Worm (Caenorhabditis elegans) whole organism, L4 larva: ENCODE data around the gene K01D12.1.

Experiments used
- D1046.2 ChIP-seq: fragments of 200-800 bp; sonication (Bioruptor generic); IDR thresholded peaks from 2 replicates; pipeline ENCODE4 v1.3.6; 2022; ENCODE audit warnings: missing genetic modification characterization, missing compliant biosample characterization
- F10B5.3 ChIP-seq: sonication (generic microtip); optimal IDR thresholded peaks from 2 replicates; lab custom pipeline; 2016; ENCODE audit warnings: mild to moderate bottlenecking, missing genetic modification characterization, missing compliant biosample characterization
- F26F4.8 ChIP-seq: fragments of 200-800 bp; sonication (Bioruptor generic); conservative IDR thresholded peaks from 2 replicates; pipeline ENCODE4 v1.3.6; 2022; ENCODE audit warnings: missing genetic modification characterization, missing compliant biosample characterization
- F37D6.2 ChIP-seq: sonication (generic microtip); optimal IDR thresholded peaks from 2 replicates; lab custom pipeline; 2016; ENCODE audit warnings: mild to moderate bottlenecking, missing genetic modification characterization, missing compliant biosample characterization
- R02D3.7 ChIP-seq: fragments of 150-350 bp; sonication (generic microtip); optimal IDR thresholded peaks from 3 replicates; lab custom pipeline; 2014; ENCODE audit warnings: missing biosample characterization, missing genetic modification characterization
- T26A8.4 ChIP-seq: fragments of 200-800 bp; sonication (Bioruptor generic); IDR thresholded peaks from 2 replicates; pipeline ENCODE4 v1.3.6; 2022; ENCODE audit warnings: missing genetic modification characterization, missing compliant biosample characterization
- Y48G9A.11 ChIP-seq: fragments of 200-800 bp; sonication (Bioruptor generic); IDR thresholded peaks from 2 replicates; pipeline ENCODE4 v1.3.6; 2022; ENCODE audit warnings: missing genetic modification reagents, missing genetic modification characterization, missing compliant biosample characterization
- aha-1 ChIP-seq: fragments of 150-350 bp; peaks from one replicate; lab custom pipeline; 2014; ENCODE audit warnings: missing biosample characterization, missing genetic modification characterization
- aly-2 ChIP-seq: sonication (generic microtip); optimal IDR thresholded peaks from 2 replicates; lab custom pipeline; 2018; ENCODE audit warnings: missing biosample characterization, missing genetic modification characterization
- ama-1 ChIP-seq: fragments of 150-350 bp; optimal IDR thresholded peaks from 2 replicates; lab custom pipeline; 2014; ENCODE audit warnings: inconsistent platforms, mixed read lengths
- ceh-44 ChIP-seq: fragments of 200-800 bp; sonication (Bioruptor generic); IDR thresholded peaks from 2 replicates; pipeline ENCODE4 v1.3.6; 2022; ENCODE audit warnings: missing genetic modification reagents, missing genetic modification characterization, missing compliant biosample characterization
- ceh-62 ChIP-seq: sonication (generic microtip); optimal IDR thresholded peaks from 2 replicates; lab custom pipeline; 2017; ENCODE audit warnings: missing biosample characterization, missing genetic modification characterization
- ceh-82 ChIP-seq: sonication (generic microtip); optimal IDR thresholded peaks from 2 replicates; lab custom pipeline; 2017; ENCODE audit warnings: missing biosample characterization, missing genetic modification characterization
- cey-2 ChIP-seq: sonication (generic microtip); optimal IDR thresholded peaks from 3 replicates; lab custom pipeline; 2017; ENCODE audit warnings: missing genetic modification characterization, mild to moderate bottlenecking, missing compliant biosample characterization, antibody characterized with exemption, borderline replicate concordance; ENCODE audit not compliant: insufficient read depth
- daf-16 ChIP-seq, 3 experiments: sonication (generic microtip); optimal IDR thresholded peaks; 2 replicates each; lab custom pipeline; 2016 to 2017; ENCODE audit warnings: missing genetic modification characterization in 3 of 3, missing genetic modification reagents in 3 of 3, mild to moderate bottlenecking in 2 of 3, missing compliant biosample characterization in 2 of 3, missing biosample characterization in 1 of 3, moderate library complexity in 1 of 3
- daf-19 ChIP-seq: fragments of 200-800 bp; sonication (Bioruptor generic); conservative IDR thresholded peaks from 2 replicates; pipeline ENCODE4 v1.3.6; 2022; ENCODE audit warnings: missing genetic modification characterization, missing compliant biosample characterization
- dmd-8 ChIP-seq: fragments of 200-800 bp; sonication (Bioruptor generic); IDR thresholded peaks from 2 replicates; pipeline ENCODE4 v1.3.6; 2022; ENCODE audit warnings: missing genetic modification characterization, missing compliant biosample characterization
- dpl-1 ChIP-seq: fragments of 150-350 bp; optimal IDR thresholded peaks from 2 replicates; lab custom pipeline; 2014; ENCODE audit warnings: missing biosample characterization, missing genetic modification reagents, missing genetic modification characterization
- duxl-1 ChIP-seq: sonication (generic microtip); optimal IDR thresholded peaks from 2 replicates; lab custom pipeline; 2016; ENCODE audit warnings: mild to moderate bottlenecking, missing genetic modification characterization, moderate library complexity, missing compliant biosample characterization; ENCODE audit not compliant: poor library complexity
- fos-1 ChIP-seq: fragments of 150-350 bp; optimal IDR thresholded peaks from 2 replicates; lab custom pipeline; 2014; ENCODE audit warnings: missing biosample characterization, missing genetic modification characterization
- gei-8 ChIP-seq: fragments of 200-800 bp; sonication (Bioruptor generic); optimal IDR thresholded peaks from 2 replicates; lab custom pipeline; 2018; ENCODE audit warnings: mild to moderate bottlenecking, missing genetic modification characterization, missing compliant biosample characterization
- hif-1 ChIP-seq, 2 experiments: sonication (generic microtip); optimal IDR thresholded peaks; 2 replicates each; lab custom pipeline; 2016 to 2017; ENCODE audit warnings: missing compliant biosample characterization in 2 of 2, missing genetic modification characterization in 2 of 2, missing genetic modification reagents in 2 of 2, missing genotype in 2 of 2, mild to moderate bottlenecking in 1 of 2
- hlh-11 ChIP-seq: fragments of 200-800 bp; sonication (Bioruptor generic); optimal IDR thresholded peaks from 2 replicates; lab custom pipeline; 2018; ENCODE audit warnings: mild to moderate bottlenecking, missing genetic modification characterization, missing compliant biosample characterization
- hmg-1.1 ChIP-seq: fragments of 200-800 bp; sonication (Bioruptor generic); IDR thresholded peaks from 2 replicates; pipeline ENCODE4 v1.3.6; 2022; ENCODE audit warnings: missing genetic modification reagents, missing genetic modification characterization, missing compliant biosample characterization
- lin-1 ChIP-seq: fragments of 200-800 bp; sonication (Bioruptor generic); IDR thresholded peaks from 2 replicates; pipeline ENCODE4 v1.3.6; 2022; ENCODE audit warnings: missing genetic modification reagents, missing genetic modification characterization, missing compliant biosample characterization
- lin-15B ChIP-seq: fragments of 150-350 bp; sonication (generic microtip); optimal IDR thresholded peaks from 3 replicates; lab custom pipeline; 2014; ENCODE audit warnings: missing biosample characterization, missing genetic modification characterization
- lin-29 ChIP-seq: fragments of 200-800 bp; sonication (Bioruptor generic); IDR thresholded peaks from 2 replicates; pipeline ENCODE4 v1.3.6; 2022; ENCODE audit warnings: missing genetic modification reagents, missing genetic modification characterization, missing compliant biosample characterization
- lin-38 ChIP-seq: fragments of 200-800 bp; sonication (Bioruptor generic); IDR thresholded peaks from 2 replicates; pipeline ENCODE4 v1.3.6; 2022; ENCODE audit warnings: missing genetic modification reagents, missing genetic modification characterization, missing compliant biosample characterization
- lin-39 ChIP-seq: fragments of 150-350 bp; optimal IDR thresholded peaks from 2 replicates; lab custom pipeline; 2014; ENCODE audit warnings: missing biosample characterization, missing genetic modification reagents, missing genetic modification characterization
- lsy-2 ChIP-seq, 2 experiments: fragments of 150-350 bp in 1 of 2; sonication (generic microtip) in 1 of 2; optimal IDR thresholded peaks; 2 replicates each; lab custom pipeline; 2014 to 2017; ENCODE audit warnings: missing biosample characterization in 2 of 2, missing genetic modification characterization in 2 of 2
- madf-9 ChIP-seq: fragments of 200-800 bp; sonication (Bioruptor generic); conservative IDR thresholded peaks from 2 replicates; pipeline ENCODE4 v1.3.6; 2022; ENCODE audit warnings: missing genetic modification reagents, missing genetic modification characterization, missing compliant biosample characterization
- mdt-29 ChIP-seq: fragments of 200-800 bp; sonication (Bioruptor generic); IDR thresholded peaks from 2 replicates; pipeline ENCODE4 v1.3.6; 2022; ENCODE audit warnings: missing genetic modification reagents, missing genetic modification characterization, missing compliant biosample characterization
- mxl-3 ChIP-seq: fragments of 200-800 bp; sonication (Bioruptor generic); optimal IDR thresholded peaks from 2 replicates; lab custom pipeline; 2018; ENCODE audit warnings: mild to moderate bottlenecking, missing genetic modification characterization, missing compliant biosample characterization
- nhr-10 ChIP-seq: fragments of 150-350 bp; optimal IDR thresholded peaks from 2 replicates; lab custom pipeline; 2014; ENCODE audit warnings: missing biosample characterization, missing genetic modification characterization
- nhr-111 ChIP-seq: fragments of 200-800 bp; sonication (Bioruptor generic); optimal IDR thresholded peaks from 2 replicates; lab custom pipeline; 2018; ENCODE audit warnings: mild to moderate bottlenecking, missing genetic modification characterization, missing compliant biosample characterization
- nhr-28 ChIP-seq: fragments of 150-350 bp; optimal IDR thresholded peaks from 2 replicates; lab custom pipeline; 2014; ENCODE audit warnings: missing biosample characterization, missing genetic modification characterization
- nhr-41 ChIP-seq: fragments of 200-800 bp; sonication (Bioruptor generic); IDR thresholded peaks from 2 replicates; pipeline ENCODE4 v1.3.6; 2022; ENCODE audit warnings: missing genetic modification reagents, missing genetic modification characterization, missing compliant biosample characterization
- nhr-48 ChIP-seq: sonication (generic microtip); optimal IDR thresholded peaks from 2 replicates; lab custom pipeline; 2016; ENCODE audit warnings: mild to moderate bottlenecking, missing genetic modification characterization, missing compliant biosample characterization
- php-3 ChIP-seq: fragments of 200-800 bp; sonication (Bioruptor generic); IDR thresholded peaks from 2 replicates; pipeline ENCODE4 v1.3.6; 2022; ENCODE audit warnings: missing genetic modification reagents, missing genetic modification characterization, missing compliant biosample characterization
- pqm-1 ChIP-seq: sonication (generic microtip); optimal IDR thresholded peaks from 2 replicates; lab custom pipeline; 2017; ENCODE audit warnings: missing biosample characterization, missing genetic modification characterization
- rbr-2 ChIP-seq: sonication (generic microtip); optimal IDR thresholded peaks from 2 replicates; lab custom pipeline; 2016; ENCODE audit warnings: missing genotype, missing genetic modification characterization, missing compliant biosample characterization
- sdz-12 ChIP-seq: fragments of 200-800 bp; sonication (Bioruptor generic); optimal IDR thresholded peaks from 2 replicates; lab custom pipeline; 2018; ENCODE audit warnings: mild to moderate bottlenecking, missing genetic modification characterization, missing compliant biosample characterization
- spr-1 ChIP-seq: sonication (generic microtip); optimal IDR thresholded peaks from 2 replicates; lab custom pipeline; 2016; ENCODE audit warnings: mild to moderate bottlenecking, missing genetic modification characterization, missing compliant biosample characterization
- tag-97 ChIP-seq: fragments of 200-800 bp; sonication (Bioruptor generic); IDR thresholded peaks from 2 replicates; pipeline ENCODE4 v1.3.6; 2022; ENCODE audit warnings: missing genetic modification characterization, missing compliant biosample characterization
- unc-62 ChIP-seq, 3 experiments: fragments of 150-350 bp in 1 of 3; sonication (generic microtip); optimal IDR thresholded peaks in 2 of 3; peaks in 1 of 3; 1 replicate in 1 of 3; 2 replicates in 2 of 3; lab custom pipeline; 2014 to 2017; ENCODE audit warnings: missing biosample characterization in 3 of 3, missing genetic modification characterization in 3 of 3, missing genetic modification reagents in 3 of 3, missing genotype in 1 of 3
- vab-7 ChIP-seq: fragments of 200-800 bp; sonication (Bioruptor generic); IDR thresholded peaks from 2 replicates; pipeline ENCODE4 v1.3.6; 2022; ENCODE audit warnings: missing genetic modification reagents, missing genetic modification characterization, missing compliant biosample characterization
- zfp-2 ChIP-seq: sonication (generic microtip); optimal IDR thresholded peaks from 2 replicates; lab custom pipeline; 2016; ENCODE audit warnings: mild to moderate bottlenecking, missing genetic modification characterization, missing compliant biosample characterization
- zip-11 ChIP-seq: fragments of 200-800 bp; sonication (Bioruptor generic); IDR thresholded peaks from 2 replicates; pipeline ENCODE4 v1.3.6; 2022; ENCODE audit warnings: missing genetic modification characterization, missing compliant biosample characterization
- zip-2 ChIP-seq: fragments of 150-350 bp; optimal IDR thresholded peaks from 2 replicates; lab custom pipeline; 2014; ENCODE audit warnings: missing biosample characterization, missing genetic modification characterization
- ztf-7 ChIP-seq: fragments of 150-350 bp; optimal IDR thresholded peaks from 2 replicates; lab custom pipeline; 2014; ENCODE audit warnings: missing biosample characterization, missing genetic modification characterization

The K01D12.1 gene

DNA sequence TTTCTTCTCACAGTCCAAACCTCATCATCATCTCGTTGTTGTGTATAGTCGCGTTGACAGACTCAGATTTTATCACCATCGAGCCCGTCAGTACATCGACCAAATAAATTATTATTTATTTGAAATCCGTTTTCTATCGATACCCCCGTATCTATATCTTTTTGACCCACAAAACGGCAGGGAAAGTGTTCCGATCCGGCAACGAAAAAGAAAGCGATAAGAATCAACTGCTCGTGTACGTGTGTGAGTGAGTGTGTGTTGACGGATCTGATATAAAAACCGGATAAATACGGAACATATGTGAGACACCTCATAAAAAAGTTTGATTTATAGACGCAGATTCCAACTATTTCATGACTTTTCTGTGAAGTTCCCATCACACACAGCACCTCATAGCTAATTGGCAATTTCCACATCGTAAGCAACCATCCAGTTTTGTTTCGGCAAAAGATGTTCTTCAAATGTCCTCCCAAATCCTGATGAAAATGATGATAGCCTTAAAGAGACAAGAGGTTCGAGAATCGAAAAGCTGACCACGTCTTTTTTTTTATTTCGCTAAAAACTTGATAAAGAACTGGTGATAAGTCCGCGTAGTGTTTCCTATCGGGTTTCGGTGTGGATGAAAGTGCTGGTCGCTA, 23.0 kb upstream of the K01D12.1 start (continued):
- TF ChIP-seq T26A8.4 (GFP tag; lab: Robert Waterston, UW) (peak; percentile 49; the same call in 1 of the 2 replicates), mxl-3 (GFP tag; lab: Kevin White, UChicago) (peak; percentile 10), lsy-2 (tag; optimal IDR thresholded peaks at IDR 0.05; lab: Kevin White, UChicago) (no peak), nhr-41 (GFP tag; lab: Robert Waterston, UW) (no peak), R02D3.7 (no peak), duxl-1 (peak; percentile 9), hmg-1.1 (GFP tag; lab: Robert Waterston, UW) (no peak), cey-2 (tag; lab: Kevin White, UChicago) (no peak), pqm-1 (tag; lab: Kevin White, UChicago) (no peak), madf-9 (GFP tag; lab: Robert Waterston, UW) (no peak), ztf-7 (tag; lab: Kevin White, UChicago) (no peak), F10B5.3 (tag; lab: Kevin White, UChicago) (no peak), nhr-28 (tag; lab: Kevin White, UChicago) (peak; percentile 43), aly-2 (no peak), daf-16 (GFP tag; optimal IDR thresholded peaks at IDR 0.05; lab: Kevin White, UChicago) (no peak), daf-16 (tag; optimal IDR thresholded peaks at IDR 0.05; lab: Kevin White, UChicago) (no peak), nhr-10 (tag; lab: Kevin White, UChicago) (no peak), nhr-48 (tag; lab: Kevin White, UChicago) (peak; percentile 54), unc-62 (GFP tag; optimal IDR thresholded peaks at IDR 0.05 in 1 of 2; lab: Kevin White, UChicago) (no peak), unc-62 (tag; optimal IDR thresholded peaks at IDR 0.05; lab: Kevin White, UChicago) (no peak), zip-11 (no peak), sdz-12 (no peak), tag-97 (GFP tag; lab: Robert Waterston, UW) (no peak), dmd-8 (no peak), zfp-2 (tag; lab: Kevin White, UChicago) (no peak), zip-2 (tag; lab: Kevin White, UChicago) (no peak), daf-19 (no peak), lin-15B (tag; lab: Kevin White, UChicago) (no peak), ceh-62 (tag; lab: Kevin White, UChicago) (no peak), F26F4.8 (no peak), lin-1 (no peak), gei-8 (GFP tag; lab: Kevin White, UChicago) (no peak), aha-1 (no peak), lin-29 (0 out of 2 replicates have a peak, but pooled peaks have one; percentile 8), hlh-11 (tag; lab: Kevin White, UChicago) (peak; percentile 76), ceh-82 (no peak), mdt-29 (GFP tag; lab: Robert Waterston, UW) (no peak), hif-1 (tag; optimal IDR thresholded peaks at IDR 0.05; lab: Kevin White, UChicago) (no peak), rbr-2 (no peak), lin-39 (tag; lab: Kevin White, UChicago) (no peak), fos-1 (tag; lab: Kevin White, UChicago) (no peak), D1046.2 (GFP tag; lab: Robert Waterston, UW) (no peak), lin-38 (no peak), spr-1 (tag; lab: Kevin White, UChicago) (peak; percentile 39), vab-7 (GFP tag; lab: Robert Waterston, UW) (no peak), Y48G9A.11 (GFP tag; lab: Robert Waterston, UW) (no peak), F37D6.2 (tag; lab: Kevin White, UChicago) (no peak), ama-1 (lab: Kevin White, UChicago) (peak; percentile 41), nhr-111 (GFP tag; lab: Kevin White, UChicago) (no peak), php-3 (0 out of 2 replicates have a peak, but pooled peaks have one; percentile 51), ceh-44 (GFP tag; lab: Robert Waterston, UW) (no peak), dpl-1 (GFP tag; lab: Kevin White, UChicago) (no peak)
